2 fruit fly cellular contexts compared by ENCODE assay signal in the genomic region with DNA sequence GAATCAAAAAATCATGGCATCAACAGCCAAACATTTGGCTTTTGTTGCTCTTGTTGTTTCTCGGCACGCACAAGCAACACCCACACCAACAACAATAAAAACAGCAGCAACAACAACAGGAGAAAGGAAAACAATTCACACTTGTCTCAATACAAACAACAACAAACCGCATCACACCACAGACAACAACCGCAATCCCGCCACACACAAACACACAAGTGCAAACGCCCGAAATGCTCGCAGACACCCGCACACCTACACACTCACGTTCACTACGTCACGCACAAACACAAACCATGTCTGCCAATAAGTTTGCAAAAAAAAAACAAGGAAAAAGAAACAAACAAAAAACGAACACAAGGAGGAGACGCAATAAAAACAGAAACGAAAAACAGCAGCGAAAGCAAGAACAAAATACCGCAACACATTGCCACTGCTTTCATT.
TF ChIP-seq lines count a peak whose summit lies in the region.

No protein-coding gene starts in this region.

TF ChIP-seq in whole organism, embryonic, 481 proteins besides CTCF, POLR2A, EP300 and RAD21 (continued from another document and continues in another):
- TF ChIP-seq abd-A (tag; optimal IDR thresholded peaks at IDR 0.05; lab: Kevin White, UChicago) (peak; percentile 53), Fer3 (tag; optimal IDR thresholded peaks at IDR 0.05; lab: Kevin White, UChicago) (no peak), CG15479 (GFP tag; optimal IDR thresholded peaks at IDR 0.05; lab: Kevin White, UChicago) (peak; percentile 36), NfI (GFP tag; optimal IDR thresholded peaks at IDR 0.05; lab: Kevin White, UChicago) (no peak), tap (tag; optimal IDR thresholded peaks at IDR 0.05; lab: Kevin White, UChicago) (no peak), HLH54F (GFP tag; optimal IDR thresholded peaks at IDR 0.05; lab: Kevin White, UChicago) (no peak), ken (GFP tag; IDR thresholded peaks at IDR 0.05; lab: Robert Waterston, UW) (no peak), ttk (GFP tag; IDR thresholded peaks at IDR 0.05; lab: Robert Waterston, UW) (no peak), hbn (GFP tag; IDR thresholded peaks at IDR 0.05; lab: Robert Waterston, UW; ENCODE audit: partially characterized antibody) (no peak), CG9727 (GFP tag; optimal IDR thresholded peaks at IDR 0.05; lab: Kevin White, UChicago) (no peak), D (optimal IDR thresholded peaks at IDR 0.05; lab: Kevin White, UChicago) (peak; percentile 26), D (GFP tag; optimal IDR thresholded peaks at IDR 0.05; lab: Kevin White, UChicago) (no peak), CG15696 (tag; optimal IDR thresholded peaks at IDR 0.05; lab: Kevin White, UChicago) (no peak), kay (GFP tag; optimal IDR thresholded peaks at IDR 0.05; lab: Kevin White, UChicago) (no peak), twi (tag; optimal IDR thresholded peaks at IDR 0.05; lab: Kevin White, UChicago) (no peak), bsh (GFP tag; optimal IDR thresholded peaks at IDR 0.05; lab: Kevin White, UChicago) (peak in 1 of 2 experiments; percentile 59), jing (GFP tag; optimal IDR thresholded peaks at IDR 0.05; lab: Kevin White, UChicago) (no peak), sd (tag; optimal IDR thresholded peaks at IDR 0.05; lab: Kevin White, UChicago) (no peak), CG9797 (GFP tag; optimal IDR thresholded peaks at IDR 0.05; lab: Kevin White, UChicago) (no peak), CG34376 (GFP tag; optimal IDR thresholded peaks at IDR 0.05; lab: Kevin White, UChicago) (no peak), tna (GFP tag; IDR thresholded peaks at IDR 0.05; lab: Robert Waterston, UW; ENCODE audit: partially characterized antibody) (no peak), CG12299 (tag; optimal IDR thresholded peaks at IDR 0.05; lab: Kevin White, UChicago) (no peak), Spps (tag; optimal IDR thresholded peaks at IDR 0.05; lab: Kevin White, UChicago) (no peak), CG4360 (GFP tag; IDR thresholded peaks at IDR 0.05; lab: Robert Waterston, UW) (peak; percentile 88), CG32767 (GFP tag; IDR thresholded peaks at IDR 0.05; lab: Robert Waterston, UW) (no peak), Opbp (GFP tag; IDR thresholded peaks at IDR 0.05; lab: Robert Waterston, UW; ENCODE audit: partially characterized antibody) (no peak), Xrp1 (GFP tag; IDR thresholded peaks at IDR 0.05; lab: Robert Waterston, UW) (no peak), Dll (GFP tag; IDR thresholded peaks at IDR 0.05; lab: Robert Waterston, UW; ENCODE audit: partially characterized antibody) (no peak), CG15011 (GFP tag; optimal IDR thresholded peaks at IDR 0.05; lab: Kevin White, UChicago) (no peak), Doc2 (GFP tag; IDR thresholded peaks at IDR 0.05; lab: Robert Waterston, UW) (no peak), CG2120 (GFP tag; optimal IDR thresholded peaks at IDR 0.05; lab: Kevin White, UChicago) (no peak), CG13424 (tag; optimal IDR thresholded peaks at IDR 0.05; lab: Kevin White, UChicago) (no peak), CG9609 (GFP tag; optimal IDR thresholded peaks at IDR 0.05; lab: Kevin White, UChicago) (no peak), ara (GFP tag; IDR thresholded peaks at IDR 0.05; lab: Robert Waterston, UW) (no peak), CG8765 (GFP tag; IDR thresholded peaks at IDR 0.05; lab: Robert Waterston, UW) (no peak), CG17359 (tag; optimal IDR thresholded peaks at IDR 0.05; lab: Kevin White, UChicago) (no peak), Atf6 (GFP tag; IDR thresholded peaks at IDR 0.05; lab: Robert Waterston, UW) (no peak), CG12744 (GFP tag; optimal IDR thresholded peaks at IDR 0.05; lab: Kevin White, UChicago) (no peak), vvl (GFP tag; IDR thresholded peaks at IDR 0.05; lab: Robert Waterston, UW) (no peak), HLH3B (GFP tag; IDR thresholded peaks at IDR 0.05; lab: Robert Waterston, UW) (no peak), cwo (GFP tag; optimal IDR thresholded peaks at IDR 0.05; lab: Kevin White, UChicago) (no peak), zen (tag; optimal IDR thresholded peaks at IDR 0.05; lab: Kevin White, UChicago) (peak; percentile 38), Rfx (GFP tag; IDR thresholded peaks at IDR 0.05; lab: Robert Waterston, UW) (no peak), CG15514 (GFP tag; optimal IDR thresholded peaks at IDR 0.05; lab: Kevin White, UChicago) (no peak), TFAM (GFP tag; optimal IDR thresholded peaks at IDR 0.05; lab: Kevin White, UChicago) (no peak), Drgx (GFP tag; IDR thresholded peaks at IDR 0.05; lab: Robert Waterston, UW) (peak; percentile 68), crc (GFP tag; optimal IDR thresholded peaks at IDR 0.05; lab: Kevin White, UChicago) (no peak), tll (GFP tag; optimal IDR thresholded peaks at IDR 0.05; lab: Kevin White, UChicago) (peak in 1 of 2 experiments; percentile 95), so (GFP tag; IDR thresholded peaks at IDR 0.05; lab: Robert Waterston, UW) (no peak), Lpt (GFP tag; optimal IDR thresholded peaks at IDR 0.05; lab: Kevin White, UChicago) (no peak), CG18262 (tag; optimal IDR thresholded peaks at IDR 0.05; lab: Kevin White, UChicago) (no peak), Med (GFP tag; lab: Kevin White, UChicago) (peak; percentile 70), Rx (GFP tag; IDR thresholded peaks at IDR 0.05; lab: Robert Waterston, UW) (no peak), CG12659 (GFP tag; optimal IDR thresholded peaks at IDR 0.05; lab: Kevin White, UChicago) (no peak), ranshi (GFP tag; IDR thresholded peaks at IDR 0.05; lab: Robert Waterston, UW) (no peak), sob (GFP tag; IDR thresholded peaks at IDR 0.05; lab: Robert Waterston, UW) (no peak; the same call in 1 of the 2 replicates), tgo (GFP tag; IDR thresholded peaks at IDR 0.05; lab: Robert Waterston, UW) (no peak), CG6254 (GFP tag; optimal IDR thresholded peaks at IDR 0.05; lab: Kevin White, UChicago) (no peak), CG11560 (tag; IDR thresholded peaks at IDR 0.05; lab: Robert Waterston, UW) (no peak), mirr (GFP tag; optimal IDR thresholded peaks at IDR 0.05; lab: Kevin White, UChicago) (peak; percentile 46), CG3726 (GFP tag; IDR thresholded peaks at IDR 0.05; lab: Robert Waterston, UW) (no peak), Trl (optimal IDR thresholded peaks at IDR 0.05; lab: Kevin White, UChicago) (no peak), Trl (GFP tag; optimal IDR thresholded peaks at IDR 0.05; lab: Kevin White, UChicago) (no peak), dysf (GFP tag; IDR thresholded peaks at IDR 0.05; lab: Robert Waterston, UW) (no peak), Ravus (GFP tag; IDR thresholded peaks at IDR 0.05; lab: Robert Waterston, UW) (no peak), Dek (tag; optimal IDR thresholded peaks at IDR 0.05; lab: Kevin White, UChicago) (no peak), ro (GFP tag; IDR thresholded peaks at IDR 0.05; lab: Robert Waterston, UW) (no peak), Antp (GFP tag; optimal IDR thresholded peaks at IDR 0.05; lab: Kevin White, UChicago) (no peak)

TF ChIP-seq in whole organism, prepupa, 60 proteins besides CTCF, POLR2A, EP300 and RAD21 (continued from another document):
- no peak for TF ChIP-seq cyc (GFP tag; optimal IDR thresholded peaks at IDR 0.05; lab: Kevin White, UChicago)
- peak; percentile 48 for TF ChIP-seq Lpt (GFP tag; optimal IDR thresholded peaks at IDR 0.05; lab: Kevin White, UChicago)
- TF ChIP-seq CG3919 (GFP tag; optimal IDR thresholded peaks at IDR 0.05; lab: Kevin White, UChicago): peak; percentile 32
- no peak for TF ChIP-seq Sox15 (GFP tag; optimal IDR thresholded peaks at IDR 0.05; lab: Kevin White, UChicago)
- TF ChIP-seq fd59A (GFP tag; optimal IDR thresholded peaks at IDR 0.05; lab: Kevin White, UChicago): no peak
- peak; percentile 44 for TF ChIP-seq net (GFP tag; optimal IDR thresholded peaks at IDR 0.05; lab: Kevin White, UChicago)
- no peak for TF ChIP-seq Gug (GFP tag; IDR thresholded peaks at IDR 0.05; lab: Robert Waterston, UW)
- TF ChIP-seq pdm3 (GFP tag; optimal IDR thresholded peaks at IDR 0.05; lab: Kevin White, UChicago): no peak
- no peak for TF ChIP-seq Blimp-1 (GFP tag; optimal IDR thresholded peaks at IDR 0.05; lab: Kevin White, UChicago)
- TF ChIP-seq Eip75B (GFP tag; optimal IDR thresholded peaks at IDR 0.05; lab: Kevin White, UChicago): no peak
- peak; percentile 48 for TF ChIP-seq CG6854 (GFP tag; optimal IDR thresholded peaks at IDR 0.05; lab: Kevin White, UChicago)
- peak; percentile 40 for TF ChIP-seq Eip78C (GFP tag; lab: Kevin White, UChicago)
- TF ChIP-seq Hr4 (GFP tag; optimal IDR thresholded peaks at IDR 0.05; lab: Kevin White, UChicago): no peak
- no peak for TF ChIP-seq CG31627 (GFP tag; optimal IDR thresholded peaks at IDR 0.05; lab: Kevin White, UChicago)
- no peak for TF ChIP-seq CG32006 (GFP tag; optimal IDR thresholded peaks at IDR 0.05; lab: Kevin White, UChicago)
- no peak for TF ChIP-seq vri (GFP tag; optimal IDR thresholded peaks at IDR 0.05; lab: Kevin White, UChicago)
- no peak for TF ChIP-seq CG11902 (GFP tag; optimal IDR thresholded peaks at IDR 0.05; lab: Kevin White, UChicago)
- no peak for TF ChIP-seq Hr38 (GFP tag; optimal IDR thresholded peaks at IDR 0.05; lab: Kevin White, UChicago)
- TF ChIP-seq svp (GFP tag; lab: Kevin White, UChicago): no peak
- peak; percentile 21 for TF ChIP-seq fd85E (GFP tag; optimal IDR thresholded peaks at IDR 0.05; lab: Kevin White, UChicago)
- TF ChIP-seq Ets21C (GFP tag; optimal IDR thresholded peaks at IDR 0.05; lab: Kevin White, UChicago): no peak
- TF ChIP-seq spab (GFP tag; optimal IDR thresholded peaks at IDR 0.05; lab: Kevin White, UChicago): peak; percentile 2
- peak; percentile 23 for TF ChIP-seq CG1621 (tag; optimal IDR thresholded peaks at IDR 0.05; lab: Kevin White, UChicago)
- peak; percentile 15 for TF ChIP-seq Sox102F (GFP tag; optimal IDR thresholded peaks at IDR 0.05; lab: Kevin White, UChicago)
- TF ChIP-seq CG6792 (GFP tag; optimal IDR thresholded peaks at IDR 0.05; lab: Kevin White, UChicago): no peak
- no peak; the same call in 1 of the 2 replicates for TF ChIP-seq CG11294 (GFP tag; IDR thresholded peaks at IDR 0.05; lab: Robert Waterston, UW)
- no peak for TF ChIP-seq CG4318 (GFP tag; optimal IDR thresholded peaks at IDR 0.05; lab: Kevin White, UChicago)
- TF ChIP-seq fkh (GFP tag; optimal IDR thresholded peaks at IDR 0.05; lab: Kevin White, UChicago): peak; percentile 77
- no peak for TF ChIP-seq Smox (GFP tag; optimal IDR thresholded peaks at IDR 0.05; lab: Kevin White, UChicago)
- no peak for TF ChIP-seq dac (GFP tag; optimal IDR thresholded peaks at IDR 0.05; lab: Kevin White, UChicago)
- TF ChIP-seq eg (GFP tag; IDR thresholded peaks at IDR 0.05; lab: Robert Waterston, UW): peak; percentile 83
- TF ChIP-seq CG9139 (GFP tag; optimal IDR thresholded peaks at IDR 0.05; lab: Kevin White, UChicago): peak; percentile 58
- TF ChIP-seq acj6 (GFP tag; optimal IDR thresholded peaks at IDR 0.05; lab: Kevin White, UChicago): no peak
- peak; percentile 59 for TF ChIP-seq CG6808 (GFP tag; optimal IDR thresholded peaks at IDR 0.05; lab: Kevin White, UChicago)
- TF ChIP-seq CG16779 (tag; optimal IDR thresholded peaks at IDR 0.05; lab: Kevin White, UChicago): peak; percentile 8
- no peak for TF ChIP-seq CG3032 (tag; optimal IDR thresholded peaks at IDR 0.05; lab: Kevin White, UChicago)
- TF ChIP-seq OdsH (GFP tag; optimal IDR thresholded peaks at IDR 0.05; lab: Kevin White, UChicago): no peak
- no peak for TF ChIP-seq CG8632 (GFP tag; optimal IDR thresholded peaks at IDR 0.05; lab: Kevin White, UChicago)
